Worm (Caenorhabditis elegans): ENCODE data around the gene irld-40.

Gene irld-40

ce11 chrV:1654845-1655244 is 7.5 kb upstream of the irld-40 start, which contains the start of gene irld-11:
irld-11 (plus strand) TSS chrV:1655145.
- peak; percentile 17 for TF ChIP-seq unc-42 (tag; optimal IDR thresholded peaks at IDR 0.05)
- no peak for TF ChIP-seq syd-9 (tag; optimal IDR thresholded peaks at IDR 0.05)

ce11 chrV:1664921-1665320 is 2.6 kb downstream of the irld-40 start, which contains the start of gene K04F1.9:
K04F1.9 (plus strand) TSS chrV:1665221.
- TF ChIP-seq pha-4 (tag; optimal IDR thresholded peaks at IDR 0.05) (no peak), tbx-2 (tag; optimal IDR thresholded peaks at IDR 0.05) (no peak), sox-2 (GFP tag; IDR thresholded peaks at IDR 0.05) (no peak), dmd-4 (tag; optimal IDR thresholded peaks at IDR 0.05; ENCODE audit: borderline replicate concordance) (no peak), ceh-31 (tag; optimal IDR thresholded peaks at IDR 0.05) (no peak), ceh-22 (tag; optimal IDR thresholded peaks at IDR 0.05) (no peak), gmeb-2 (tag; optimal IDR thresholded peaks at IDR 0.05) (no peak)

DNA sequence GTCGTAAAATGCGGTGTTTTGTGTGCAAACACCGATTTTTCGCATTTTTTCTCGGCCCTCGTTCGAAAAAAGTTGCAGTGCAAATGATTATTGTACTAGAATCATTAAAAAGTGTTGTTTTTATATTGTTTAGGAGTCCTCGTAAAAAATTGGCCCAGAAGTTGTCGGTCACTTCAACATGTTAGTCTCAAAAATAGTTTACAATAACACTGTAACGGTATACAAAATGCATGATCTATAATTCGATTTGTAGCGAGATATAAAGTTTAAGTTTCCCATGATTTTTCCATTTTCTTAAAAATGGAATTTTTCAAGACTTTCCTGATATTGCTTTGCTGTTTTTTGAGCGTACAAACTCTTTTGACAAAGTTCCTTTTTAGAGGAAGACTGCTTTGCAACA is 4.5 kb downstream of the irld-40 start, which contains the start of gene K04F1.8:
K04F1.8 (plus strand) TSS at position 301 of the 400 bp plus-strand sequence.
- no peak for TF ChIP-seq hlh-13 (GFP tag; optimal IDR thresholded peaks at IDR 0.05)
- TF ChIP-seq ceh-45 (GFP tag; IDR thresholded peaks at IDR 0.05): no peak
- no peak for TF ChIP-seq hlh-30 (tag; optimal IDR thresholded peaks at IDR 0.05; ENCODE audit: insufficient read depth)
- no peak for TF ChIP-seq dve-1 (tag; optimal IDR thresholded peaks at IDR 0.05)
- no peak for TF ChIP-seq syd-9 (tag; optimal IDR thresholded peaks at IDR 0.05)
- no peak for TF ChIP-seq ets-4 (tag; optimal IDR thresholded peaks at IDR 0.05)
- no peak for TF ChIP-seq npax-4 (tag; optimal IDR thresholded peaks at IDR 0.05)
- no peak for TF ChIP-seq mec-3 (tag; optimal IDR thresholded peaks at IDR 0.05; ENCODE audit: borderline replicate concordance)
- no peak for TF ChIP-seq pros-1 (tag; optimal IDR thresholded peaks at IDR 0.05)
- no peak for TF ChIP-seq F13H6.1 (tag; optimal IDR thresholded peaks at IDR 0.05)
- no peak for TF ChIP-seq nhr-11 (tag; optimal IDR thresholded peaks at IDR 0.05)
- no peak for TF ChIP-seq hlh-15 (tag; optimal IDR thresholded peaks at IDR 0.05)
- TF ChIP-seq rnt-1 (tag; optimal IDR thresholded peaks at IDR 0.05): no peak
- TF ChIP-seq eyg-1 (tag; optimal IDR thresholded peaks at IDR 0.05): no peak

- no peak for TF ChIP-seq hlh-13 (GFP tag; optimal IDR thresholded peaks at IDR 0.05)
Observed at ce11 chrV:1668216-1668615, 5.8 kb downstream of the irld-40 start, which contains the start of gene irld-42. irld-42 (plus strand) TSS chrV:1668516.

ce11 chrV:1678228-1678627 is 15.9 kb downstream of the irld-40 start, which contains the start of gene srw-98:
srw-98 (minus strand) TSS chrV:1678328.
- TF ChIP-seq ref-2 (tag; optimal IDR thresholded peaks at IDR 0.05) (no peak), hlh-8 (tag; optimal IDR thresholded peaks at IDR 0.05) (no peak), gmeb-2 (tag; optimal IDR thresholded peaks at IDR 0.05) (no peak), madf-2 (tag; optimal IDR thresholded peaks at IDR 0.05) (no peak), lim-6 (tag; optimal IDR thresholded peaks at IDR 0.05) (no peak), hlh-15 (tag; optimal IDR thresholded peaks at IDR 0.05) (no peak), K02D7.2 (tag; optimal IDR thresholded peaks at IDR 0.05) (no peak), pat-9 (tag; optimal IDR thresholded peaks at IDR 0.05) (no peak), ahr-1 (tag; optimal IDR thresholded peaks at IDR 0.05) (no peak), npax-4 (tag; optimal IDR thresholded peaks at IDR 0.05) (no peak), fkh-6 (tag; optimal IDR thresholded peaks at IDR 0.05) (no peak), nhr-11 (tag; optimal IDR thresholded peaks at IDR 0.05) (no peak), elt-2 (tag; optimal IDR thresholded peaks at IDR 0.05) (no peak), unc-3 (GFP tag; conservative IDR thresholded peaks at IDR 0.05) (no peak), unc-3 (tag; optimal IDR thresholded peaks at IDR 0.05) (no peak), pqm-1 (tag; optimal IDR thresholded peaks at IDR 0.05) (no peak), eyg-1 (tag; optimal IDR thresholded peaks at IDR 0.05) (no peak), ceh-48 (tag; optimal IDR thresholded peaks at IDR 0.05) (no peak), ceh-6 (GFP tag; optimal IDR thresholded peaks at IDR 0.05) (no peak)
